Worm (Caenorhabditis elegans): ENCODE measurements around the gene C06E2.2.

DNA sequence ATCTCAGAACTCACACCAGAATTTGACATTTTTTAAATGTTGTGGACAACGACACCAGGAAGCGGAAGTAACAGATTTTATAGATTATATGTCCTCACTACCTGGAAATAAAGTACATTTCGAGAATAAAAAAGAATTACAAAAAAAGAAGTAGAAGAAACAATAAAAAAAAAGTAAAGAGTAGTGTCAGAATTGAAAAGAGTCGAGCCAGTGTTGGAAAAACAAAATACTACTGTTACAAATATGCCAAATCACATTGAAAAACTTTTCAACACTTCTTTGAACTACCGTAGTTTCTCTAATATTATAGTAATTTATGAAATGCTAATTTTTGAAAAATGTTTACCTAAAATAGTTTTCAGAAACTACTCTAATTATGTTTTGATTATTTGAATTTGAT is 4.7 kb upstream of the C06E2.2 start, which contains the start of gene C06E2.1:
- TF ChIP-seq ztf-11 (tag; optimal IDR thresholded peaks at IDR 0.05) (no peak), nhr-28 (tag; optimal IDR thresholded peaks at IDR 0.05) (no peak), nhr-76 (tag; optimal IDR thresholded peaks at IDR 0.05) (no peak), nhr-237 (tag; optimal IDR thresholded peaks at IDR 0.05) (no peak), ceh-39 (tag; optimal IDR thresholded peaks at IDR 0.05) (no peak), snpc-4 (tag; optimal IDR thresholded peaks at IDR 0.05) (no peak), mab-5 (tag; optimal IDR thresholded peaks at IDR 0.05) (no peak), zip-8 (tag; optimal IDR thresholded peaks at IDR 0.05) (no peak)

Measured in whole organism, mixed stage, embryonic.